Worm (Caenorhabditis elegans) whole organism, L2 larva: ENCODE results near the gene trxr-1.

Source experiments
- C34F6.9 ChIP-seq: fragments of 150-350 bp; optimal IDR thresholded peaks from 2 replicates; lab custom pipeline; 2014; ENCODE audit warnings: missing biosample characterization, missing genetic modification characterization
- F13H6.1 ChIP-seq: sonication (generic microtip); optimal IDR thresholded peaks from 2 replicates; lab custom pipeline; 2016; ENCODE audit warnings: missing genetic modification characterization, missing compliant biosample characterization
- ZK546.5 ChIP-seq: sonication (generic microtip); optimal IDR thresholded peaks from 2 replicates; lab custom pipeline; 2017; ENCODE audit warnings: missing biosample characterization, missing genetic modification characterization
- alr-1 ChIP-seq: fragments of 150-350 bp; optimal IDR thresholded peaks from 2 replicates; lab custom pipeline; 2014; ENCODE audit warnings: missing biosample characterization, missing genetic modification characterization
- aly-2 ChIP-seq: fragments of 150-350 bp; optimal IDR thresholded peaks from 2 replicates; lab custom pipeline; 2014; ENCODE audit warnings: missing biosample characterization, missing genetic modification characterization
- blmp-1 ChIP-seq: sonication (generic microtip); optimal IDR thresholded peaks from 2 replicates; lab custom pipeline; 2017; ENCODE audit warnings: missing genetic modification characterization, mild to moderate bottlenecking, missing compliant biosample characterization, antibody characterized with exemption, moderate library complexity; ENCODE audit not compliant: insufficient read depth
- ceh-16 ChIP-seq: fragments of 150-350 bp; optimal IDR thresholded peaks from 2 replicates; lab custom pipeline; 2014; ENCODE audit warnings: missing biosample characterization, missing genetic modification characterization
- ceh-82 ChIP-seq: fragments of 150-350 bp; optimal IDR thresholded peaks from 2 replicates; lab custom pipeline; 2014; ENCODE audit warnings: missing biosample characterization, missing genetic modification characterization
- crh-2 ChIP-seq: sonication (generic microtip); optimal IDR thresholded peaks from 2 replicates; lab custom pipeline; 2017; ENCODE audit warnings: missing biosample characterization, missing genetic modification characterization
- dmd-4 ChIP-seq: sonication (generic microtip); optimal IDR thresholded peaks from 2 replicates; lab custom pipeline; 2017; ENCODE audit warnings: missing biosample characterization, missing genetic modification characterization
- elt-1 ChIP-seq: fragments of 150-350 bp; optimal IDR thresholded peaks from 2 replicates; lab custom pipeline; 2014; ENCODE audit warnings: missing biosample characterization, missing genetic modification characterization
- elt-3 ChIP-seq: sonication (generic microtip); optimal IDR thresholded peaks from 2 replicates; lab custom pipeline; 2017; ENCODE audit warnings: missing biosample characterization, missing genetic modification characterization
- fos-1 ChIP-seq: fragments of 150-350 bp; optimal IDR thresholded peaks from 2 replicates; lab custom pipeline; 2014; ENCODE audit warnings: missing biosample characterization, missing genetic modification characterization
- lin-11 ChIP-seq: fragments of 150-350 bp; sonication (generic microtip); optimal IDR thresholded peaks from 2 replicates; lab custom pipeline; 2014; ENCODE audit warnings: missing biosample characterization, missing genetic modification characterization, inconsistent platforms, mixed read lengths
- lin-13 ChIP-seq: fragments of 150-350 bp; optimal IDR thresholded peaks from 2 replicates; lab custom pipeline; 2014; ENCODE audit warnings: missing biosample characterization, missing genetic modification reagents, missing genetic modification characterization
- lsy-2 ChIP-seq, 2 experiments: fragments of 150-350 bp in 1 of 2; sonication (generic microtip) in 1 of 2; optimal IDR thresholded peaks; 2 replicates each; lab custom pipeline; 2014 to 2017; ENCODE audit warnings: missing biosample characterization in 2 of 2, missing genetic modification characterization in 2 of 2
- mab-5 ChIP-seq: fragments of 150-350 bp; optimal IDR thresholded peaks from 2 replicates; lab custom pipeline; 2014; ENCODE audit warnings: missing biosample characterization, missing genetic modification characterization
- mbf-1 ChIP-seq: sonication (generic microtip); optimal IDR thresholded peaks from 2 replicates; lab custom pipeline; 2017; ENCODE audit warnings: missing biosample characterization, missing genetic modification characterization
- mdl-1 ChIP-seq, 2 experiments: fragments of 150-350 bp in 1 of 2; sonication (generic microtip) in 1 of 2; optimal IDR thresholded peaks; 2 replicates each; lab custom pipeline; 2017; ENCODE audit warnings: missing biosample characterization in 2 of 2, missing genetic modification characterization in 2 of 2
- nhr-10 ChIP-seq: sonication (generic microtip); optimal IDR thresholded peaks from 2 replicates; lab custom pipeline; 2017; ENCODE audit warnings: missing biosample characterization, missing genetic modification characterization
- nhr-11 ChIP-seq: fragments of 150-350 bp; optimal IDR thresholded peaks from 2 replicates; lab custom pipeline; 2014; ENCODE audit warnings: missing biosample characterization, missing genetic modification characterization
- nhr-12 ChIP-seq: fragments of 150-350 bp; optimal IDR thresholded peaks from 2 replicates; lab custom pipeline; 2014; ENCODE audit warnings: missing biosample characterization, missing genetic modification characterization
- nhr-129 ChIP-seq: fragments of 150-350 bp; optimal IDR thresholded peaks from 2 replicates; lab custom pipeline; 2014; ENCODE audit warnings: missing biosample characterization, missing genetic modification characterization
- nhr-21 ChIP-seq: fragments of 150-350 bp; optimal IDR thresholded peaks from 2 replicates; lab custom pipeline; 2014; ENCODE audit warnings: missing biosample characterization, missing genetic modification characterization
- nhr-23 ChIP-seq: fragments of 150-350 bp; optimal IDR thresholded peaks from 2 replicates; lab custom pipeline; 2014; ENCODE audit warnings: missing biosample characterization, missing genetic modification reagents, missing genetic modification characterization
- nhr-237 ChIP-seq: fragments of 150-350 bp; optimal IDR thresholded peaks from 2 replicates; lab custom pipeline; 2014; ENCODE audit warnings: missing biosample characterization, missing genetic modification characterization
- nhr-6 ChIP-seq: fragments of 150-350 bp; optimal IDR thresholded peaks from 2 replicates; lab custom pipeline; 2014; ENCODE audit warnings: missing biosample characterization, missing genetic modification characterization
- nhr-77 ChIP-seq: fragments of 150-350 bp; optimal IDR thresholded peaks from 2 replicates; lab custom pipeline; 2014; ENCODE audit warnings: missing biosample characterization, missing genetic modification characterization
- skn-1 ChIP-seq: sonication (generic microtip); optimal IDR thresholded peaks from 2 replicates; lab custom pipeline; 2017; ENCODE audit warnings: missing biosample characterization, missing genetic modification characterization
- sma-3 ChIP-seq: sonication (generic microtip); optimal IDR thresholded peaks from 2 replicates; lab custom pipeline; 2016; ENCODE audit warnings: missing genetic modification reagents, missing genetic modification characterization, missing compliant biosample characterization
- sma-9 ChIP-seq, 2 experiments: fragments of 150-350 bp in 1 of 2; sonication (generic microtip) in 1 of 2; optimal IDR thresholded peaks; 2 replicates each; lab custom pipeline; 2014 to 2016; ENCODE audit warnings: missing genetic modification characterization in 2 of 2, mild to moderate bottlenecking in 1 of 2, missing biosample characterization in 1 of 2, missing compliant biosample characterization in 1 of 2, missing genetic modification reagents in 1 of 2, moderate library complexity in 1 of 2
- unc-39 ChIP-seq: fragments of 150-350 bp; optimal IDR thresholded peaks from 2 replicates; lab custom pipeline; 2014; ENCODE audit warnings: missing biosample characterization, missing genetic modification characterization
- unc-55 ChIP-seq: fragments of 150-350 bp; sonication (generic microtip); optimal IDR thresholded peaks from 3 replicates; lab custom pipeline; 2014; ENCODE audit warnings: missing biosample characterization, missing genetic modification reagents, missing genetic modification characterization
- zag-1 ChIP-seq: fragments of 150-350 bp; optimal IDR thresholded peaks from 2 replicates; lab custom pipeline; 2014; ENCODE audit warnings: missing biosample characterization, missing genetic modification characterization
- ztf-1 ChIP-seq: fragments of 200-800 bp; sonication (Bioruptor generic); conservative IDR thresholded peaks from 2 replicates; pipeline ENCODE4 v1.3.6; 2022; ENCODE audit warnings: missing genetic modification characterization, missing compliant biosample characterization
- ztf-11 ChIP-seq: sonication (generic microtip); optimal IDR thresholded peaks from 2 replicates; lab custom pipeline; 2017; ENCODE audit warnings: missing biosample characterization, missing genetic modification characterization

Gene trxr-1

ce11 chrIV:7024829-7025228, 13.1 kb downstream of the trxr-1 start:
- no peak for TF ChIP-seq blmp-1 (tag; lab: Kevin White, UChicago)
- peak; percentile 49 for TF ChIP-seq fos-1
- no peak for TF ChIP-seq mab-5 (tag; lab: Kevin White, UChicago)
- TF ChIP-seq, all 48 proteins: peak for 1

ce11 chrIV:7025835-7026234, 14.1 kb downstream of the trxr-1 start:
- TF ChIP-seq ztf-1 (GFP tag; lab: Robert Waterston, UW) (no peak), nhr-10 (tag; lab: Kevin White, UChicago) (no peak), crh-2 (tag; lab: Kevin White, UChicago) (peak; percentile 17), ceh-82 (tag; lab: Kevin White, UChicago) (no peak), fos-1 (peak; percentile 91), nhr-21 (tag; lab: Kevin White, UChicago) (no peak), sma-9 (GFP tag; optimal IDR thresholded peaks at IDR 0.05; lab: Kevin White, UChicago) (peak; percentile 7), sma-9 (tag; optimal IDR thresholded peaks at IDR 0.05; lab: Kevin White, UChicago) (no peak), lsy-2 (tag; optimal IDR thresholded peaks at IDR 0.05; lab: Kevin White, UChicago) (no peak)

- TF ChIP-seq dmd-4 (tag; lab: Kevin White, UChicago), result no peak
- peak; percentile 31 for TF ChIP-seq unc-55 (GFP tag; lab: Kevin White, UChicago)
These were observed 19.3 kb downstream of the trxr-1 start for ce11 chrIV:7031019-7031418.

- TF ChIP-seq aly-2, result no peak
These were observed 20.7 kb downstream of the trxr-1 start, which contains the start of gene C06G3.8 for ce11 chrIV:7032459-7032858. Gene C06G3.8 (minus strand): TSS chrIV:7032559.

- no peak for TF ChIP-seq nhr-6 (tag; lab: Kevin White, UChicago)
- TF ChIP-seq sma-9 (GFP tag; optimal IDR thresholded peaks at IDR 0.05; lab: Kevin White, UChicago), result no peak
- no peak for TF ChIP-seq sma-9 (tag; optimal IDR thresholded peaks at IDR 0.05; lab: Kevin White, UChicago)
- peak; percentile 3 for TF ChIP-seq nhr-129 (tag; lab: Kevin White, UChicago)
- TF ChIP-seq mbf-1 (tag; lab: Kevin White, UChicago), result no peak
These were observed 24.1 kb downstream of the trxr-1 start, which contains the start of gene C06G3.3 for ce11 chrIV:7035823-7036222. Gene C06G3.3 (plus strand): TSS chrIV:7036123.

- TF ChIP-seq elt-3 (no peak), nhr-237 (tag; lab: Kevin White, UChicago) (no peak), lin-13 (GFP tag; lab: Kevin White, UChicago) (no peak), sma-9 (GFP tag; optimal IDR thresholded peaks at IDR 0.05; lab: Kevin White, UChicago) (no peak), sma-9 (tag; optimal IDR thresholded peaks at IDR 0.05; lab: Kevin White, UChicago) (no peak), lin-11 (tag; lab: Kevin White, UChicago) (no peak), sma-3 (GFP tag; lab: Kevin White, UChicago) (no peak), nhr-12 (no peak), fos-1 (no peak)
These were observed 25.0 kb downstream of the trxr-1 start, which contains the start of gene ufl-1 for ce11 chrIV:7036790-7037189. Gene ufl-1 (minus strand): TSS chrIV:7036859.

ce11 chrIV:7039476-7040261, 27.9 kb downstream of the trxr-1 start, which contains the start of the genes cogc-2 and klp-18:
Gene cogc-2 (minus strand): TSS chrIV:7039580.
Gene klp-18 (plus strand): TSS chrIV:7040211.
- TF ChIP-seq mdl-1 (tag; optimal IDR thresholded peaks at IDR 0.05; lab: Kevin White, UChicago) (no peak), alr-1 (no peak), mab-5 (tag; lab: Kevin White, UChicago) (peak; percentile 68), nhr-23 (tag; lab: Kevin White, UChicago) (no peak), elt-3 (no peak), ZK546.5 (tag; lab: Kevin White, UChicago) (no peak), ceh-82 (tag; lab: Kevin White, UChicago) (no peak), lsy-2 (tag; optimal IDR thresholded peaks at IDR 0.05; lab: Kevin White, UChicago) (peak; percentile 70 to 91), sma-9 (GFP tag; optimal IDR thresholded peaks at IDR 0.05; lab: Kevin White, UChicago) (peak; percentile 80), sma-9 (tag; optimal IDR thresholded peaks at IDR 0.05; lab: Kevin White, UChicago) (no peak), ztf-11 (tag; lab: Kevin White, UChicago) (no peak), dmd-4 (tag; lab: Kevin White, UChicago) (no peak), zag-1 (tag; lab: Kevin White, UChicago) (peak; percentile 23), elt-1 (tag; lab: Kevin White, UChicago) (no peak), blmp-1 (tag; lab: Kevin White, UChicago) (peak; percentile 45), nhr-11 (tag; lab: Kevin White, UChicago) (no peak), ztf-1 (GFP tag; lab: Robert Waterston, UW) (no peak), nhr-77 (no peak), sma-3 (GFP tag; lab: Kevin White, UChicago) (peak; percentile 86), F13H6.1 (tag; lab: Kevin White, UChicago) (peak; percentile 83), C34F6.9 (tag; lab: Kevin White, UChicago) (peak; percentile 88), nhr-129 (tag; lab: Kevin White, UChicago) (peak; percentile 85), fos-1 (peak; percentile 62), ceh-16 (tag; lab: Kevin White, UChicago) (peak; percentile 43), unc-55 (GFP tag; lab: Kevin White, UChicago) (peak; percentile 97), crh-2 (tag; lab: Kevin White, UChicago) (peak; percentile 88), unc-39 (tag; lab: Kevin White, UChicago) (no peak), skn-1 (tag; lab: Kevin White, UChicago) (peak; percentile 31), nhr-237 (tag; lab: Kevin White, UChicago) (no peak)
